Worm (Caenorhabditis elegans) whole organism, L3 larva: ENCODE data around the gene C44B7.5.

Experiments used
- ZK546.5 ChIP-seq: sonication (generic microtip); optimal IDR thresholded peaks from 2 replicates; lab custom pipeline; 2017; ENCODE audit warnings: missing biosample characterization, missing genetic modification characterization
- ceh-28 ChIP-seq: fragments of 150-350 bp; optimal IDR thresholded peaks from 2 replicates; lab custom pipeline; 2014; ENCODE audit warnings: missing biosample characterization, missing genetic modification reagents, missing genetic modification characterization
- daf-12 ChIP-seq: fragments of 150-350 bp; optimal IDR thresholded peaks from 2 replicates; lab custom pipeline; 2014; ENCODE audit warnings: missing biosample characterization, missing genetic modification reagents, missing genetic modification characterization
- egl-27 ChIP-seq: sonication (generic microtip); optimal IDR thresholded peaks from 4 replicates; lab custom pipeline; 2017; ENCODE audit warnings: missing biosample characterization, missing genetic modification reagents, missing genetic modification characterization
- egl-5 ChIP-seq: fragments of 150-350 bp; optimal IDR thresholded peaks from 2 replicates; lab custom pipeline; 2017; ENCODE audit warnings: missing biosample characterization, missing genetic modification reagents, missing genetic modification characterization, inconsistent platforms
- elt-1 ChIP-seq: fragments of 150-350 bp; optimal IDR thresholded peaks from 2 replicates; lab custom pipeline; 2014; ENCODE audit warnings: missing biosample characterization, missing genetic modification characterization
- elt-2 ChIP-seq: sonication (generic microtip); optimal IDR thresholded peaks from 2 replicates; lab custom pipeline; 2016; ENCODE audit warnings: missing genetic modification reagents, mild to moderate bottlenecking, missing genetic modification characterization, missing compliant biosample characterization
- elt-3 ChIP-seq, 3 experiments: fragments of 150-350 bp in 1 of 3; sonication (generic microtip) in 2 of 3; optimal IDR thresholded peaks; 2 replicates in 2 of 3; 4 replicates in 1 of 3; lab custom pipeline; 2014 to 2017; ENCODE audit warnings: missing biosample characterization in 3 of 3, missing genetic modification characterization in 3 of 3
- eor-1 ChIP-seq, 2 experiments: fragments of 150-350 bp; optimal IDR thresholded peaks; 2 replicates each; lab custom pipeline; 2014 to 2018; ENCODE audit warnings: missing biosample characterization in 2 of 2, missing genetic modification characterization in 2 of 2
- hmg-11 ChIP-seq: sonication (generic microtip); optimal IDR thresholded peaks from 2 replicates; lab custom pipeline; 2016; ENCODE audit warnings: missing genetic modification characterization, missing compliant biosample characterization
- jun-1 ChIP-seq: fragments of 150-350 bp; optimal IDR thresholded peaks from 2 replicates; lab custom pipeline; 2014; ENCODE audit warnings: missing biosample characterization, missing genetic modification reagents, missing genetic modification characterization
- lsy-12 ChIP-seq: sonication (generic microtip); optimal IDR thresholded peaks from 2 replicates; lab custom pipeline; 2016; ENCODE audit warnings: mild to moderate bottlenecking, missing genetic modification characterization, missing compliant biosample characterization
- nhr-11 ChIP-seq: fragments of 150-350 bp; optimal IDR thresholded peaks from 2 replicates; lab custom pipeline; 2014; ENCODE audit warnings: missing biosample characterization, missing genetic modification characterization
- nhr-23 ChIP-seq: fragments of 150-350 bp; optimal IDR thresholded peaks from 2 replicates; lab custom pipeline; 2014; ENCODE audit warnings: missing biosample characterization, missing genetic modification reagents, missing genetic modification characterization
- nhr-28 ChIP-seq: fragments of 150-350 bp; optimal IDR thresholded peaks from 2 replicates; lab custom pipeline; 2014; ENCODE audit warnings: missing biosample characterization, missing genetic modification characterization
- nhr-43 ChIP-seq: sonication (generic microtip); optimal IDR thresholded peaks from 2 replicates; lab custom pipeline; 2016; ENCODE audit warnings: mild to moderate bottlenecking, missing genetic modification characterization, missing compliant biosample characterization; ENCODE audit not compliant: poor library complexity, severe bottlenecking
- nhr-77 ChIP-seq: fragments of 150-350 bp; optimal IDR thresholded peaks from 2 replicates; lab custom pipeline; 2014; ENCODE audit warnings: missing biosample characterization, missing genetic modification characterization
- pha-4 ChIP-seq: fragments of 150-350 bp; optimal IDR thresholded peaks from 2 replicates; lab custom pipeline; 2014; ENCODE audit warnings: missing biosample characterization, missing genetic modification reagents, missing genetic modification characterization
- pqm-1 ChIP-seq: fragments of 150-350 bp; optimal IDR thresholded peaks from 2 replicates; lab custom pipeline; 2017; ENCODE audit warnings: missing biosample characterization, missing genetic modification characterization, inconsistent platforms
- sea-2 ChIP-seq: fragments of 150-350 bp; sonication (generic microtip); optimal IDR thresholded peaks from 4 replicates; lab custom pipeline; 2014; ENCODE audit warnings: missing biosample characterization, missing genetic modification reagents, missing genetic modification characterization
- tbx-2 ChIP-seq: sonication (generic microtip); optimal IDR thresholded peaks from 2 replicates; lab custom pipeline; 2016; ENCODE audit warnings: mild to moderate bottlenecking, missing genetic modification characterization, missing compliant biosample characterization
- unc-39 ChIP-seq: sonication (generic microtip); optimal IDR thresholded peaks from 4 replicates; lab custom pipeline; 2017; ENCODE audit warnings: missing biosample characterization, missing genetic modification characterization
- unc-62 ChIP-seq: fragments of 150-350 bp; sonication (generic microtip); optimal IDR thresholded peaks from 4 replicates; lab custom pipeline; 2014; ENCODE audit warnings: missing biosample characterization, missing genetic modification reagents, missing genetic modification characterization
- ztf-4 ChIP-seq: fragments of 150-350 bp; optimal IDR thresholded peaks from 2 replicates; lab custom pipeline; 2014; ENCODE audit warnings: missing biosample characterization, missing genetic modification characterization

C44B7.5 gene

DNA sequence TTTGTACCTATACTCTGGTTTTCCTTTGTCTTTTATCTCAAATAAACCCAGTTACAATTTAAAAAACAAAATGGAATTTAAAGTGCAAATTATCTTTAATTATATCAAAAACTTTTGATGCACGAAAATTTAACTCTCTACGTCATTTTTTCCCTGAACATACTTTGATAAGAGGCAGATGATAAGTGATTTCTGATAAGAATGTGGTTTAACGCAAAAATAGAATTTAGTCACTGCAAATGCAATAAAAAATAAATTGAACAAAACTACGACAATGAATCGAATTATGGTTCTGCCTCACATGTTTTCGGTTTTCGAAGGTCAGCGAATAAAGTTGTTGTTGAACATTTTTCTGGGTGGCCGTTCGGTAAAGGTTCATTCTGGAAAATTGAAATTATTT, 50.6 kb downstream of the C44B7.5 start:
- TF ChIP-seq unc-62 (GFP tag; lab: Kevin White, UChicago) (no peak), pqm-1 (tag; lab: Kevin White, UChicago) (peak; percentile 95), nhr-23 (tag; lab: Kevin White, UChicago) (no peak), elt-3 (tag; optimal IDR thresholded peaks at IDR 0.05; lab: Kevin White, UChicago) (peak in 1 of 3 experiments; percentile 51), unc-39 (tag; lab: Kevin White, UChicago) (no peak), ztf-4 (tag; lab: Kevin White, UChicago) (no peak), ZK546.5 (tag; lab: Kevin White, UChicago) (no peak), nhr-11 (tag; lab: Kevin White, UChicago) (no peak), egl-5 (tag; lab: Kevin White, UChicago) (no peak), lsy-12 (tag; lab: Kevin White, UChicago) (no peak), pha-4 (tag; lab: Kevin White, UChicago) (peak; percentile 44), jun-1 (peak; percentile 32), sea-2 (no peak), daf-12 (no peak), elt-1 (tag; lab: Kevin White, UChicago) (no peak), nhr-43 (tag; lab: Kevin White, UChicago) (no peak), egl-27 (tag; lab: Kevin White, UChicago) (no peak), ceh-28 (tag; lab: Kevin White, UChicago) (no peak), elt-2 (peak; percentile 88), eor-1 (tag; optimal IDR thresholded peaks at IDR 0.05; lab: Kevin White, UChicago) (no peak), nhr-77 (no peak), tbx-2 (tag; lab: Kevin White, UChicago) (no peak), nhr-28 (tag; lab: Kevin White, UChicago) (no peak), hmg-11 (tag; lab: Kevin White, UChicago) (no peak)
